Fruit fly (Drosophila melanogaster) whole organism, wandering third instar larva: ENCODE data around the gene Fur1.

Experiments
- Abd-B ChIP-seq: fragments of >200 bp; optimal IDR thresholded peaks from 2 replicates; lab custom pipeline; 2017; ENCODE audit warnings: missing biosample characterization, missing genetic modification characterization
- CG32264 ChIP-seq: fragments of 200-800 bp; sonication (Bioruptor generic); optimal IDR thresholded peaks from 2 replicates; lab custom pipeline; 2016; ENCODE audit warnings: missing biosample characterization, missing genetic modification characterization
- CG9705 ChIP-seq: fragments of 200-800 bp; sonication (Bioruptor generic); optimal IDR thresholded peaks from 2 replicates; lab custom pipeline; 2018; ENCODE audit warnings: missing biosample characterization, mild to moderate bottlenecking, missing genetic modification characterization
- CrebA ChIP-seq: fragments of 200-800 bp; sonication (Bioruptor generic); optimal IDR thresholded peaks from 2 replicates; lab custom pipeline; 2016; ENCODE audit warnings: missing biosample characterization, mild to moderate bottlenecking, missing genetic modification characterization, borderline replicate concordance
- Dfd ChIP-seq: fragments of >200 bp; optimal IDR thresholded peaks from 2 replicates; lab custom pipeline; 2017; ENCODE audit warnings: missing biosample characterization, missing genetic modification characterization
- Dif ChIP-seq: fragments of 200-275, 200-300 bp; sonication (Bioruptor generic); optimal IDR thresholded peaks from 2 replicates; lab custom pipeline; 2018; ENCODE audit warnings: missing biosample characterization, missing genetic modification characterization; ENCODE audit not compliant: partially characterized antibody
- GATAd ChIP-seq: sonication (Bioruptor generic); optimal IDR thresholded peaks from 2 replicates; lab custom pipeline; 2016; ENCODE audit warnings: missing biosample characterization, missing genetic modification characterization
- HLH106 ChIP-seq: fragments of 200-800 bp; optimal IDR thresholded peaks from 3 replicates; lab custom pipeline; 2019; ENCODE audit warnings: missing biosample characterization, mild to moderate bottlenecking, missing genetic modification characterization, moderate library complexity
- Hnf4 ChIP-seq: fragments of 200-800 bp; sonication (Bioruptor generic); optimal IDR thresholded peaks from 2 replicates; lab custom pipeline; 2016; ENCODE audit warnings: missing biosample characterization, mild to moderate bottlenecking, missing genetic modification characterization
- Hr78 ChIP-seq: fragments of >200 bp; optimal IDR thresholded peaks from 2 replicates; lab custom pipeline; 2017; ENCODE audit warnings: missing biosample characterization, missing genetic modification characterization
- Hr83 ChIP-seq: fragments of 200-300 bp; sonication (Bioruptor generic); optimal IDR thresholded peaks from 2 replicates; lab custom pipeline; 2016; ENCODE audit warnings: missing biosample characterization, mild to moderate bottlenecking, missing genetic modification characterization, moderate library complexity; ENCODE audit not compliant: poor library complexity, severe bottlenecking
- Jra ChIP-seq: sonication (Bioruptor generic); optimal IDR thresholded peaks from 2 replicates; lab custom pipeline; 2016; ENCODE audit warnings: missing biosample characterization, missing genetic modification characterization
- Mio ChIP-seq: sonication (Bioruptor generic); optimal IDR thresholded peaks from 2 replicates; lab custom pipeline; 2016; ENCODE audit warnings: missing biosample characterization, missing genetic modification characterization
- Myc ChIP-seq: fragments of >200 bp; optimal IDR thresholded peaks from 2 replicates; lab custom pipeline; 2017
- N ChIP-seq: fragments of >200 bp; optimal IDR thresholded peaks from 2 replicates; lab custom pipeline; 2018; ENCODE audit warnings: missing biosample characterization, missing external identifiers, missing genetic modification characterization
- OdsH ChIP-seq: fragments of 200-800 bp; sonication (Bioruptor generic); optimal IDR thresholded peaks from 2 replicates; lab custom pipeline; 2016; ENCODE audit warnings: missing biosample characterization, mild to moderate bottlenecking, missing genetic modification characterization
- Rel ChIP-seq, 2 experiments: fragments of 200-800 bp; sonication (Bioruptor generic) in 1 of 2; optimal IDR thresholded peaks; 2 replicates in 1 of 2; 3 replicates in 1 of 2; lab custom pipeline; 2016 to 2019; ENCODE audit warnings: mild to moderate bottlenecking in 2 of 2, missing biosample characterization in 2 of 2, missing genetic modification characterization in 2 of 2, moderate library complexity in 1 of 2
- Sp1 ChIP-seq: fragments of 200-800 bp; sonication (Bioruptor generic); optimal IDR thresholded peaks from 3 replicates; lab custom pipeline; 2019; ENCODE audit warnings: missing biosample characterization, mild to moderate bottlenecking, missing genetic modification characterization, moderate library complexity
- Vsx2 ChIP-seq: fragments of 200-300, 225-300 bp; sonication (Bioruptor generic); optimal IDR thresholded peaks from 2 replicates; lab custom pipeline; 2018; ENCODE audit warnings: missing biosample characterization, missing genetic modification characterization; ENCODE audit not compliant: partially characterized antibody
- br ChIP-seq: fragments of 200-800 bp; sonication (Bioruptor generic); optimal IDR thresholded peaks from 2 replicates; lab custom pipeline; 2016; ENCODE audit warnings: missing biosample characterization, missing genetic modification characterization
- brk ChIP-seq: fragments of 200-800 bp; sonication (Bioruptor generic); optimal IDR thresholded peaks from 2 replicates; lab custom pipeline; 2016; ENCODE audit warnings: missing biosample characterization, mild to moderate bottlenecking, missing genetic modification characterization
- dl ChIP-seq, 2 experiments: fragments of 175-275, 200-275 bp in 1 of 2; fragments of 200-275 bp in 1 of 2; sonication (Bioruptor generic); optimal IDR thresholded peaks; lab custom pipeline; 2018; ENCODE audit warnings: mild to moderate bottlenecking in 2 of 2, missing biosample characterization in 2 of 2, missing genetic modification characterization in 2 of 2, moderate library complexity in 2 of 2; ENCODE audit not compliant: partially characterized antibody in 2 of 2, insufficient read depth in 1 of 2
- dmrt93B ChIP-seq: fragments of 200-800 bp; sonication (Bioruptor generic); optimal IDR thresholded peaks from 2 replicates; lab custom pipeline; 2018; ENCODE audit warnings: missing biosample characterization, mild to moderate bottlenecking, missing genetic modification characterization
- dsf ChIP-seq: sonication (Bioruptor generic); optimal IDR thresholded peaks from 2 replicates; lab custom pipeline; 2016; ENCODE audit warnings: missing biosample characterization, missing genetic modification characterization, borderline replicate concordance
- ey ChIP-seq: fragments of 200-800 bp; sonication (Bioruptor generic); optimal IDR thresholded peaks from 2 replicates; lab custom pipeline; 2016; ENCODE audit warnings: missing biosample characterization, missing genetic modification characterization
- foxo ChIP-seq, 2 experiments: fragments of 200-800 bp; sonication (Bioruptor generic); optimal IDR thresholded peaks; 2 replicates in 1 of 2; 3 replicates in 1 of 2; lab custom pipeline; 2016 to 2017; ENCODE audit warnings: missing biosample characterization in 2 of 2, missing genetic modification characterization in 2 of 2
- fru ChIP-seq: fragments of 200-800 bp; sonication (Bioruptor generic); optimal IDR thresholded peaks from 3 replicates; lab custom pipeline; 2016; ENCODE audit warnings: missing biosample characterization, mild to moderate bottlenecking, missing genetic modification characterization
- h ChIP-seq: fragments of 200-800 bp; sonication (Bioruptor generic); optimal IDR thresholded peaks from 3 replicates; lab custom pipeline; 2016; ENCODE audit warnings: missing biosample characterization, mild to moderate bottlenecking, missing genetic modification characterization
- jim ChIP-seq: fragments of 175-275, 200-325 bp; sonication (Bioruptor generic); optimal IDR thresholded peaks from 2 replicates; lab custom pipeline; 2016; ENCODE audit warnings: missing biosample characterization, mild to moderate bottlenecking, missing genetic modification characterization
- lola ChIP-seq: fragments of >200 bp; optimal IDR thresholded peaks from 2 replicates; lab custom pipeline; 2017; ENCODE audit warnings: missing biosample characterization, missing genetic modification characterization
- pan ChIP-seq: fragments of >200 bp; optimal IDR thresholded peaks from 2 replicates; lab custom pipeline; 2017
- psq ChIP-seq: fragments of 200-800 bp; sonication (Bioruptor generic); optimal IDR thresholded peaks from 3 replicates; lab custom pipeline; 2017; ENCODE audit warnings: missing biosample characterization, mild to moderate bottlenecking, missing genetic modification characterization, moderate library complexity
- rgr ChIP-seq: fragments of 200-800 bp; sonication (Bioruptor generic); optimal IDR thresholded peaks from 3 replicates; lab custom pipeline; 2016; ENCODE audit warnings: missing biosample characterization, mild to moderate bottlenecking, missing genetic modification characterization
- sage ChIP-seq: fragments of 200-800 bp; sonication (Bioruptor generic); optimal IDR thresholded peaks from 2 replicates; lab custom pipeline; 2016; ENCODE audit warnings: missing biosample characterization, mild to moderate bottlenecking, missing genetic modification characterization
- sv ChIP-seq: fragments of 200-800 bp; sonication (Bioruptor generic); optimal IDR thresholded peaks from 3 replicates; lab custom pipeline; 2016; ENCODE audit warnings: missing biosample characterization, missing genetic modification characterization
- tai ChIP-seq: sonication (Bioruptor generic); optimal IDR thresholded peaks from 2 replicates; lab custom pipeline; 2016; ENCODE audit warnings: missing biosample characterization, missing genetic modification characterization
- usp ChIP-seq: fragments of >200 bp; optimal IDR thresholded peaks from 2 replicates; lab custom pipeline; 2017; ENCODE audit warnings: missing biosample characterization, missing genetic modification characterization
- woc ChIP-seq: sonication (Bioruptor generic); optimal IDR thresholded peaks from 2 replicates; lab custom pipeline; 2016; ENCODE audit warnings: missing biosample characterization, mild to moderate bottlenecking, missing genetic modification characterization

The Fur1 gene

dm6 chr3R:25482463-25483173, 9.8 kb upstream of the Fur1 start, which contains the start of the genes XNP, CG42488 and CG5116:
Gene XNP (minus strand): TSS chr3R:25482834.
Gene CG42488 (plus strand): TSS chr3R:25483098.
Gene CG5116 (plus strand): TSS chr3R:25483098.
- no peak for TF ChIP-seq CrebA
- TF ChIP-seq tai (GFP tag; lab: Kevin White, UChicago) = no peak
- peak; percentile 69 for TF ChIP-seq HLH106
- TF ChIP-seq Rel (GFP tag; optimal IDR thresholded peaks at IDR 0.05; lab: Kevin White, UChicago) = no peak
- TF ChIP-seq Rel (tag; optimal IDR thresholded peaks at IDR 0.05; lab: Kevin White, UChicago) = peak; percentile 34
- peak; percentile 99 for TF ChIP-seq psq (GFP tag; lab: Kevin White, UChicago)
- TF ChIP-seq Abd-B (GFP tag; lab: Kevin White, UChicago) = no peak
- no peak for TF ChIP-seq fru
- TF ChIP-seq ey (GFP tag; lab: Kevin White, UChicago) = peak; percentile 36
- TF ChIP-seq sv (GFP tag; lab: Kevin White, UChicago) = peak; percentile 1
- no peak for TF ChIP-seq foxo (GFP tag; optimal IDR thresholded peaks at IDR 0.05; lab: Kevin White, UChicago)
- TF ChIP-seq dsf (GFP tag; lab: Kevin White, UChicago) = no peak
- no peak for TF ChIP-seq GATAd (GFP tag; lab: Kevin White, UChicago)
- no peak for TF ChIP-seq Jra (GFP tag; lab: Kevin White, UChicago)
- no peak for TF ChIP-seq woc (GFP tag; lab: Kevin White, UChicago)
- TF ChIP-seq sage = no peak
- TF ChIP-seq Hr83 (GFP tag; lab: Kevin White, UChicago) = peak; percentile 45
- no peak for TF ChIP-seq h (GFP tag; lab: Kevin White, UChicago)
- TF ChIP-seq usp = no peak
- TF ChIP-seq CG9705 (GFP tag; lab: Kevin White, UChicago) = peak; percentile 61
- TF ChIP-seq br (GFP tag; lab: Kevin White, UChicago) = no peak
- TF ChIP-seq lola (GFP tag; lab: Kevin White, UChicago) = no peak
- TF ChIP-seq Myc (lab: Kevin White, UChicago) = no peak
- TF ChIP-seq dmrt93B (GFP tag; lab: Kevin White, UChicago) = no peak
- TF ChIP-seq jim = no peak
- peak; percentile 58 for TF ChIP-seq Vsx2 (GFP tag; lab: Kevin White, UChicago)
- TF ChIP-seq Mio (GFP tag; lab: Kevin White, UChicago) = no peak
- no peak for TF ChIP-seq Dif (GFP tag; lab: Kevin White, UChicago)
- no peak for TF ChIP-seq rgr
- no peak for TF ChIP-seq Dfd
- no peak for TF ChIP-seq CG32264 (GFP tag; lab: Kevin White, UChicago)
- TF ChIP-seq Hr78 (GFP tag; lab: Kevin White, UChicago) = no peak
- TF ChIP-seq N (GFP tag; lab: Kevin White, UChicago) = no peak
- peak; percentile 30 for TF ChIP-seq OdsH
- TF ChIP-seq Sp1 (GFP tag; lab: Kevin White, UChicago) = peak; percentile 61
- TF ChIP-seq pan (lab: Kevin White, UChicago) = no peak
- TF ChIP-seq Hnf4 (GFP tag; lab: Kevin White, UChicago) = no peak
- no peak for TF ChIP-seq dl (GFP tag; optimal IDR thresholded peaks at IDR 0.05; lab: Kevin White, UChicago; ENCODE audit: insufficient read depth in 1 of 2, partially characterized antibody in 2 of 2)
- TF ChIP-seq brk (GFP tag; lab: Kevin White, UChicago) = no peak

- TF ChIP-seq Dfd (no peak), Hr83 (GFP tag; lab: Kevin White, UChicago) (no peak), Vsx2 (GFP tag; lab: Kevin White, UChicago) (no peak), h (GFP tag; lab: Kevin White, UChicago) (no peak), foxo (GFP tag; optimal IDR thresholded peaks at IDR 0.05; lab: Kevin White, UChicago) (no peak)
Observed at dm6 chr3R:25476744-25477143, 3.9 kb upstream of the Fur1 start, which contains the start of the genes CG4553 and MED28. Gene CG4553 (minus strand): TSS chr3R:25476915. Gene MED28 (plus strand): TSS chr3R:25477003.
